Worm (Caenorhabditis elegans): ENCODE results near the gene bath-20.

- TF ChIP-seq nhr-237 (tag; optimal IDR thresholded peaks at IDR 0.05): no peak
- no peak for TF ChIP-seq nhr-76 (tag; optimal IDR thresholded peaks at IDR 0.05)
- TF ChIP-seq nhr-2 (tag; optimal IDR thresholded peaks at IDR 0.05): no peak
- no peak for TF ChIP-seq unc-39 (tag; optimal IDR thresholded peaks at IDR 0.05)
- TF ChIP-seq unc-62 (GFP tag; optimal IDR thresholded peaks at IDR 0.05): no peak
- no peak for TF ChIP-seq snpc-4 (tag; optimal IDR thresholded peaks at IDR 0.05)
- no peak for TF ChIP-seq elt-1 (tag; optimal IDR thresholded peaks at IDR 0.05; ENCODE audit: borderline replicate concordance, insufficient read depth)
- no peak for TF ChIP-seq ztf-11 (tag; optimal IDR thresholded peaks at IDR 0.05)
- TF ChIP-seq mep-1 (tag; optimal IDR thresholded peaks at IDR 0.05): no peak
Observed at ce11 chrII:2087206-2087605, 44.9 kb upstream of the bath-20 start.

Measured in whole organism, mixed stage, embryonic.